Worm (Caenorhabditis elegans) whole organism, late embryonic: Measurements from ENCODE around the gene bud-13.

Experiments
- ama-1 ChIP-seq: fragments of 150-350 bp; optimal IDR thresholded peaks from 2 replicates; lab custom pipeline; 2014
- ceh-18 ChIP-seq: sonication (generic microtip); optimal IDR thresholded peaks from 2 replicates; lab custom pipeline; 2016; ENCODE audit warnings: missing genetic modification characterization, missing compliant biosample characterization
- ceh-2 ChIP-seq: sonication (generic microtip); optimal IDR thresholded peaks from 2 replicates; lab custom pipeline; 2016; ENCODE audit warnings: missing genotype, missing genetic modification characterization, missing compliant biosample characterization
- ceh-6 ChIP-seq: fragments of 200-800 bp; sonication (Bioruptor generic); optimal IDR thresholded peaks from 2 replicates; lab custom pipeline; 2018; ENCODE audit warnings: mild to moderate bottlenecking, missing genetic modification characterization, missing compliant biosample characterization
- ceh-9 ChIP-seq: sonication (generic microtip); optimal IDR thresholded peaks from 2 replicates; lab custom pipeline; 2016; ENCODE audit warnings: mild to moderate bottlenecking, missing genetic modification characterization, inconsistent platforms, missing compliant biosample characterization
- ets-4 ChIP-seq: sonication (generic microtip); optimal IDR thresholded peaks from 2 replicates; lab custom pipeline; 2016; ENCODE audit warnings: missing genetic modification characterization, missing compliant biosample characterization
- nfya-1 ChIP-seq: sonication (generic microtip); optimal IDR thresholded peaks from 2 replicates; lab custom pipeline; 2017; ENCODE audit warnings: missing genetic modification characterization, mild to moderate bottlenecking, missing compliant biosample characterization, antibody characterized with exemption, moderate library complexity
- nhr-232 ChIP-seq: sonication (generic microtip); optimal IDR thresholded peaks from 2 replicates; lab custom pipeline; 2016; ENCODE audit warnings: missing genetic modification characterization, missing compliant biosample characterization
- pha-2 ChIP-seq: sonication (generic microtip); optimal IDR thresholded peaks from 2 replicates; lab custom pipeline; 2017; ENCODE audit warnings: mild to moderate bottlenecking, missing genetic modification characterization, missing compliant biosample characterization
- pha-4 ChIP-seq: fragments of 150-350 bp; optimal IDR thresholded peaks from 2 replicates; lab custom pipeline; 2018; ENCODE audit warnings: missing biosample characterization, missing genetic modification reagents, missing genetic modification characterization
- pros-1 ChIP-seq: fragments of 150-350 bp; optimal IDR thresholded peaks from 2 replicates; lab custom pipeline; 2014; ENCODE audit warnings: missing biosample characterization, missing genetic modification reagents, missing genetic modification characterization
- tbx-7 ChIP-seq: sonication (generic microtip); optimal IDR thresholded peaks from 2 replicates; lab custom pipeline; 2016; ENCODE audit warnings: missing genotype, missing genetic modification characterization, missing compliant biosample characterization

The bud-13 gene

DNA sequence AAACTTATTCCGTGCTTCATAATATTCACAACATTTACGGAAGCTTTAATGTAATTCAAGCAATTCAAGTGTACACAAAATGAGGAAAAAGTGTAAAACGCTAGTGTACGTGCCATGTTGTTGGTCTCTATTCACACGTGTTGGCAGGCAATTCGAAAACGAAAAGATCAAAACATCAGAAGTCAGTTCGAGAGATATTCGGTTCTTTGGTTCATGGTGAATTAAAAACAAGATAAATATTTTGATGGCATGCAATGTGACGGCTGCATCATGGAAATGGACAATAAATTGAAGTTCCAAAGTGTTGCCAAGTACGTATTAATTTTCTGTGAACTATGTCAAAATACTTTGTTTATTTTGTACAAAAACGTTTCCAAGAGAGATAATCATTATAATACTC, 45.5 kb downstream of the bud-13 start:
- TF ChIP-seq nhr-232 (tag; lab: Kevin White, UChicago) (no peak), nfya-1 (tag; lab: Kevin White, UChicago) (peak; percentile 34), ama-1 (lab: Kevin White, UChicago) (peak; percentile 22), ceh-6 (no peak), pha-4 (tag; lab: Kevin White, UChicago) (no peak), ceh-18 (tag; lab: Kevin White, UChicago) (peak; percentile 7)

ce11 chrIII:8919784-8920183, 47.7 kb downstream of the bud-13 start, which contains the start of gene ZK637.15:
ZK637.15 (plus strand) TSS chrIII:8920084.
- TF ChIP-seq ceh-2 (tag; lab: Kevin White, UChicago) (no peak), tbx-7 (tag; lab: Kevin White, UChicago) (no peak), pha-2 (tag; lab: Kevin White, UChicago) (no peak)

ce11 chrIII:8917879-8918381, 49.6 kb downstream of the bud-13 start, which contains the start of gene cdc-25.3:
cdc-25.3 (minus strand) TSS chrIII:8917929.
- TF ChIP-seq ceh-9 (tag; lab: Kevin White, UChicago) (no peak), ets-4 (tag; lab: Kevin White, UChicago) (no peak), pha-2 (tag; lab: Kevin White, UChicago) (no peak), pros-1 (tag; lab: Kevin White, UChicago) (no peak), ama-1 (lab: Kevin White, UChicago) (no peak)
